Worm (Caenorhabditis elegans) whole organism, young adult: ENCODE results near the gene ZK742.6.

Experiments used
- C06A6.2 ChIP-seq: fragments of 200-800 bp; sonication (Bioruptor generic); conservative IDR thresholded peaks from 2 replicates; pipeline ENCODE4 v1.3.6; 2022; ENCODE audit warnings: missing genetic modification characterization, missing compliant biosample characterization
- D2030.7 ChIP-seq: fragments of 200-800 bp; sonication (Bioruptor generic); IDR thresholded peaks from 2 replicates; pipeline ENCODE4 v1.3.6; 2022; ENCODE audit warnings: missing genetic modification reagents, missing genetic modification characterization, missing compliant biosample characterization
- F23B12.7 ChIP-seq: sonication (generic microtip); optimal IDR thresholded peaks from 2 replicates; lab custom pipeline; 2017; ENCODE audit warnings: missing genetic modification characterization, mild to moderate bottlenecking, missing compliant biosample characterization, antibody characterized with exemption, moderate library complexity; ENCODE audit not compliant: insufficient read depth
- F49E8.2 ChIP-seq: sonication (generic microtip); optimal IDR thresholded peaks from 3 replicates; lab custom pipeline; 2017; ENCODE audit warnings: missing genetic modification characterization, mild to moderate bottlenecking, missing compliant biosample characterization, antibody characterized with exemption, moderate library complexity; ENCODE audit not compliant: insufficient read depth
- F52B5.7 ChIP-seq: sonication (generic microtip); optimal IDR thresholded peaks from 2 replicates; lab custom pipeline; 2016; ENCODE audit warnings: mild to moderate bottlenecking, missing genetic modification characterization, missing compliant biosample characterization
- F57A8.1 ChIP-seq: fragments of 200-800 bp; sonication (Bioruptor generic); optimal IDR thresholded peaks from 2 replicates; lab custom pipeline; 2018; ENCODE audit warnings: mild to moderate bottlenecking, missing genetic modification characterization, moderate library complexity, missing compliant biosample characterization
- T07F8.4 ChIP-seq: sonication (generic microtip); optimal IDR thresholded peaks from 2 replicates; lab custom pipeline; 2016; ENCODE audit warnings: mild to moderate bottlenecking, missing genetic modification characterization, moderate library complexity, missing compliant biosample characterization
- Y53F4B.3 ChIP-seq: fragments of 200-800 bp; sonication (Bioruptor generic); IDR thresholded peaks from 2 replicates; pipeline ENCODE4 v1.3.6; 2022; ENCODE audit warnings: missing genetic modification reagents, missing genetic modification characterization, missing compliant biosample characterization
- Y53G8AR.9 ChIP-seq: fragments of 200-800 bp; sonication (Bioruptor generic); conservative IDR thresholded peaks from 2 replicates; pipeline ENCODE4 v1.3.6; 2022; ENCODE audit warnings: missing genetic modification reagents, missing genetic modification characterization, missing compliant biosample characterization
- ZK185.1 ChIP-seq: sonication (generic microtip); optimal IDR thresholded peaks from 2 replicates; lab custom pipeline; 2016; ENCODE audit warnings: mild to moderate bottlenecking, missing genetic modification characterization, missing compliant biosample characterization; ENCODE audit not compliant: poor library complexity, severe bottlenecking
- athp-1 ChIP-seq: sonication (generic microtip); optimal IDR thresholded peaks from 2 replicates; lab custom pipeline; 2017; ENCODE audit warnings: mild to moderate bottlenecking, missing genetic modification characterization, missing compliant biosample characterization
- cebp-1 ChIP-seq, 2 experiments: fragments of 200-800 bp in 1 of 2; sonication (Bioruptor generic) in 1 of 2; sonication (generic microtip) in 1 of 2; IDR thresholded peaks in 1 of 2; optimal IDR thresholded peaks in 1 of 2; 2 replicates each; pipeline versions ENCODE4 v1.3.6 to Lab custom; 2017 to 2022; ENCODE audit warnings: missing compliant biosample characterization in 2 of 2, missing genetic modification characterization in 2 of 2, mild to moderate bottlenecking in 1 of 2, missing genetic modification reagents in 1 of 2, moderate library complexity in 1 of 2
- ceh-100 ChIP-seq: fragments of 200-800 bp; sonication (Bioruptor generic); IDR thresholded peaks from 2 replicates; pipeline ENCODE4 v1.3.6; 2022; ENCODE audit warnings: missing genetic modification reagents, missing genetic modification characterization, missing compliant biosample characterization
- ceh-58 ChIP-seq: fragments of 200-800 bp; sonication (Bioruptor generic); IDR thresholded peaks from 2 replicates; pipeline ENCODE4 v1.3.6; 2022; ENCODE audit warnings: missing genetic modification characterization, missing compliant biosample characterization
- die-1 ChIP-seq: sonication (generic microtip); optimal IDR thresholded peaks from 2 replicates; lab custom pipeline; 2016; ENCODE audit warnings: missing genotype, mild to moderate bottlenecking, missing genetic modification characterization, missing compliant biosample characterization
- dpl-1 ChIP-seq: fragments of 150-350 bp; optimal IDR thresholded peaks from 2 replicates; lab custom pipeline; 2014; ENCODE audit warnings: missing biosample characterization, missing genetic modification reagents, missing genetic modification characterization
- efl-1 ChIP-seq: fragments of 150-350 bp; optimal IDR thresholded peaks from 2 replicates; lab custom pipeline; 2014; ENCODE audit warnings: missing biosample characterization, missing genetic modification reagents, missing genetic modification characterization
- hlh-26 ChIP-seq: fragments of 200-800 bp; sonication (Bioruptor generic); conservative IDR thresholded peaks from 2 replicates; pipeline ENCODE4 v1.3.6; 2022; ENCODE audit warnings: missing genetic modification reagents, missing genetic modification characterization, missing compliant biosample characterization
- hsf-1 ChIP-seq: fragments of 200-800 bp; sonication (Bioruptor generic); IDR thresholded peaks from 2 replicates; pipeline ENCODE4 v1.3.6; 2022; ENCODE audit warnings: missing genetic modification reagents, missing genetic modification characterization, missing compliant biosample characterization
- lin-40 ChIP-seq: sonication (generic microtip); optimal IDR thresholded peaks from 2 replicates; lab custom pipeline; 2016; ENCODE audit warnings: missing genetic modification characterization, mild to moderate bottlenecking, missing compliant biosample characterization, missing genotype, missing genetic modification reagents
- lin-54 ChIP-seq: fragments of 200-800 bp; sonication (Bioruptor generic); optimal IDR thresholded peaks from 2 replicates; lab custom pipeline; 2018; ENCODE audit warnings: mild to moderate bottlenecking, missing genetic modification characterization, missing compliant biosample characterization
- madf-10 ChIP-seq: sonication (generic microtip); optimal IDR thresholded peaks from 2 replicates; lab custom pipeline; 2016; ENCODE audit warnings: mild to moderate bottlenecking, missing genetic modification characterization, missing compliant biosample characterization
- mes-4 ChIP-seq: sonication (generic microtip); optimal IDR thresholded peaks from 2 replicates; lab custom pipeline; 2016; ENCODE audit warnings: missing genotype, missing genetic modification characterization, missing compliant biosample characterization
- nfyb-1 ChIP-seq: fragments of 200-800 bp; sonication (Bioruptor generic); IDR thresholded peaks from 2 replicates; pipeline ENCODE4 v1.3.6; 2022; ENCODE audit warnings: missing genetic modification reagents, missing genetic modification characterization, missing compliant biosample characterization
- nhr-179 ChIP-seq: sonication (generic microtip); optimal IDR thresholded peaks from 2 replicates; lab custom pipeline; 2016; ENCODE audit warnings: mild to moderate bottlenecking, missing genetic modification characterization, missing compliant biosample characterization
- nhr-80 ChIP-seq: sonication (generic microtip); optimal IDR thresholded peaks from 2 replicates; lab custom pipeline; 2016; ENCODE audit warnings: missing genetic modification characterization, missing compliant biosample characterization
- nhr-90 ChIP-seq: sonication (generic microtip); optimal IDR thresholded peaks from 2 replicates; lab custom pipeline; 2016; ENCODE audit warnings: missing genotype, mild to moderate bottlenecking, missing genetic modification characterization, missing compliant biosample characterization
- pbrm-1 ChIP-seq: fragments of 200-800 bp; sonication (Bioruptor generic); IDR thresholded peaks from 2 replicates; pipeline ENCODE4 v1.3.6; 2022; ENCODE audit warnings: missing genetic modification reagents, missing genetic modification characterization, missing compliant biosample characterization
- rcor-1 ChIP-seq: fragments of 200-800 bp; sonication (Bioruptor generic); IDR thresholded peaks from 2 replicates; pipeline ENCODE4 v1.3.6; 2022; ENCODE audit warnings: missing genetic modification reagents, missing genetic modification characterization, missing compliant biosample characterization
- sea-2 ChIP-seq: fragments of 200-800 bp; sonication (Bioruptor generic); IDR thresholded peaks from 2 replicates; pipeline ENCODE4 v1.3.6; 2022; ENCODE audit warnings: missing genetic modification characterization, missing compliant biosample characterization
- snpc-4 ChIP-seq, 5 experiments: fragments of 150-350 bp in 1 of 5; sonication (generic microtip) in 4 of 5; optimal IDR thresholded peaks; 2 replicates each; lab custom pipeline; 2014 to 2018; ENCODE audit warnings: missing genetic modification characterization in 5 of 5, missing biosample characterization in 3 of 5, antibody characterized with exemption in 2 of 5, mild to moderate bottlenecking in 2 of 5, missing compliant biosample characterization in 2 of 5, missing genotype in 2 of 5, moderate library complexity in 2 of 5, missing genetic modification reagents in 1 of 5
- tlf-1 ChIP-seq: fragments of 200-800 bp; sonication (Bioruptor generic); optimal IDR thresholded peaks from 2 replicates; lab custom pipeline; 2018; ENCODE audit warnings: mild to moderate bottlenecking, missing genetic modification characterization, missing compliant biosample characterization
- xnd-1 ChIP-seq: sonication (generic microtip); optimal IDR thresholded peaks from 2 replicates; lab custom pipeline; 2016; ENCODE audit warnings: missing genotype, missing genetic modification reagents, missing genetic modification characterization, missing compliant biosample characterization
- zfh-2 ChIP-seq: fragments of 200-800 bp; sonication (Bioruptor generic); conservative IDR thresholded peaks from 2 replicates; pipeline ENCODE4 v1.3.6; 2022; ENCODE audit warnings: missing genetic modification reagents, missing genetic modification characterization, missing compliant biosample characterization
- ztf-25 ChIP-seq: fragments of 200-800 bp; sonication (Bioruptor generic); IDR thresholded peaks from 2 replicates; pipeline ENCODE4 v1.3.6; 2022; ENCODE audit warnings: missing genetic modification reagents, missing genetic modification characterization, missing compliant biosample characterization
- ztf-26 ChIP-seq: sonication (generic microtip); optimal IDR thresholded peaks from 2 replicates; lab custom pipeline; 2017; ENCODE audit warnings: missing genetic modification characterization, missing compliant biosample characterization
- ztf-3 ChIP-seq: fragments of 200-800 bp; sonication (Bioruptor generic); optimal IDR thresholded peaks from 2 replicates; lab custom pipeline; 2018; ENCODE audit warnings: mild to moderate bottlenecking, missing genetic modification characterization, missing compliant biosample characterization

Gene ZK742.6

ce11 chrV:7857931-7858330 lies 43.2 kb upstream of the ZK742.6 start, which contains the start of gene C37C3.1 (continued):
- TF ChIP-seq madf-10 (tag; lab: Kevin White, UChicago) (no peak), xnd-1 (tag; lab: Kevin White, UChicago) (no peak), T07F8.4 (tag; lab: Kevin White, UChicago) (no peak), die-1 (tag; lab: Kevin White, UChicago) (no peak), nfyb-1 (GFP tag; lab: Robert Waterston, UW) (peak; percentile 85), efl-1 (no peak), ztf-26 (no peak), F57A8.1 (GFP tag; lab: Kevin White, UChicago) (no peak), ceh-58 (GFP tag; lab: Robert Waterston, UW) (no peak), F23B12.7 (tag; lab: Kevin White, UChicago) (no peak), Y53F4B.3 (GFP tag; lab: Robert Waterston, UW) (no peak), ZK185.1 (tag; lab: Kevin White, UChicago) (no peak), F49E8.2 (no peak), hlh-26 (GFP tag; lab: Robert Waterston, UW) (no peak), ceh-100 (GFP tag; lab: Robert Waterston, UW) (0 out of 2 replicates have a peak, but pooled peaks have one; percentile 35), nhr-80 (tag; lab: Kevin White, UChicago) (no peak), D2030.7 (GFP tag; lab: Robert Waterston, UW) (0 out of 2 replicates have a peak, but pooled peaks have one; percentile 19), Y53G8AR.9 (GFP tag; lab: Robert Waterston, UW) (no peak), C06A6.2 (GFP tag; lab: Robert Waterston, UW) (no peak), hsf-1 (peak; percentile 76), rcor-1 (GFP tag; lab: Robert Waterston, UW) (no peak), F52B5.7 (tag; lab: Kevin White, UChicago) (no peak), sea-2 (GFP tag; lab: Robert Waterston, UW) (no peak), mes-4 (tag; lab: Kevin White, UChicago) (peak; percentile 3), pbrm-1 (GFP tag; lab: Robert Waterston, UW) (no peak), lin-40 (tag; lab: Kevin White, UChicago) (peak; percentile 3), lin-54 (GFP tag; lab: Kevin White, UChicago) (peak; percentile 9), nhr-179 (tag; lab: Kevin White, UChicago) (no peak), snpc-4 (GFP tag; optimal IDR thresholded peaks at IDR 0.05; lab: Kevin White, UChicago) (peak; percentile 9), snpc-4 (tag; optimal IDR thresholded peaks at IDR 0.05; lab: Kevin White, UChicago) (peak in 2 of 4 experiments; percentile 24 to 39), nhr-90 (no peak), dpl-1 (GFP tag; lab: Kevin White, UChicago) (no peak), tlf-1 (GFP tag; lab: Kevin White, UChicago) (peak; percentile 57), athp-1 (tag; lab: Kevin White, UChicago) (no peak)

ce11 chrV:7856641-7857040 lies 41.9 kb upstream of the ZK742.6 start:
- TF ChIP-seq ztf-3 (GFP tag; lab: Kevin White, UChicago) (no peak), ztf-25 (GFP tag; lab: Robert Waterston, UW) (no peak), zfh-2 (GFP tag; lab: Robert Waterston, UW) (peak; percentile 62), cebp-1 (GFP tag; IDR thresholded peaks at IDR 0.05; lab: Robert Waterston, UW) (no peak), cebp-1 (tag; optimal IDR thresholded peaks at IDR 0.05; lab: Kevin White, UChicago) (no peak)
